Worm (Caenorhabditis elegans) whole organism, L3 larva: ENCODE results near the gene pef-1.

Experiments used
- ZK546.5 ChIP-seq: sonication (generic microtip); optimal IDR thresholded peaks from 2 replicates; lab custom pipeline; 2017; ENCODE audit warnings: missing biosample characterization, missing genetic modification characterization
- ama-1 ChIP-seq: fragments of 150-350 bp; optimal IDR thresholded peaks from 2 replicates; lab custom pipeline; 2018
- ceh-82 ChIP-seq: fragments of 150-350 bp; optimal IDR thresholded peaks from 2 replicates; lab custom pipeline; 2014; ENCODE audit warnings: missing biosample characterization, missing genetic modification characterization
- elt-2 ChIP-seq: sonication (generic microtip); optimal IDR thresholded peaks from 2 replicates; lab custom pipeline; 2016; ENCODE audit warnings: missing genetic modification reagents, mild to moderate bottlenecking, missing genetic modification characterization, missing compliant biosample characterization
- fkh-10 ChIP-seq: sonication (generic microtip); optimal IDR thresholded peaks from 2 replicates; lab custom pipeline; 2017; ENCODE audit warnings: missing biosample characterization, missing genetic modification reagents, missing genetic modification characterization
- fos-1 ChIP-seq: fragments of 150-350 bp; optimal IDR thresholded peaks from 2 replicates; lab custom pipeline; 2014; ENCODE audit warnings: missing biosample characterization, missing genetic modification characterization
- nhr-12 ChIP-seq: fragments of 150-350 bp; optimal IDR thresholded peaks from 2 replicates; lab custom pipeline; 2014; ENCODE audit warnings: missing biosample characterization, missing genetic modification characterization
- nhr-23 ChIP-seq: fragments of 150-350 bp; optimal IDR thresholded peaks from 2 replicates; lab custom pipeline; 2014; ENCODE audit warnings: missing biosample characterization, missing genetic modification reagents, missing genetic modification characterization
- nhr-237 ChIP-seq: fragments of 150-350 bp; optimal IDR thresholded peaks from 2 replicates; lab custom pipeline; 2014; ENCODE audit warnings: missing biosample characterization, missing genetic modification characterization
- nhr-77 ChIP-seq: fragments of 150-350 bp; optimal IDR thresholded peaks from 2 replicates; lab custom pipeline; 2014; ENCODE audit warnings: missing biosample characterization, missing genetic modification characterization
- pqm-1 ChIP-seq: fragments of 150-350 bp; optimal IDR thresholded peaks from 2 replicates; lab custom pipeline; 2017; ENCODE audit warnings: missing biosample characterization, missing genetic modification characterization, inconsistent platforms
- unc-39 ChIP-seq: sonication (generic microtip); optimal IDR thresholded peaks from 4 replicates; lab custom pipeline; 2017; ENCODE audit warnings: missing biosample characterization, missing genetic modification characterization

DNA sequence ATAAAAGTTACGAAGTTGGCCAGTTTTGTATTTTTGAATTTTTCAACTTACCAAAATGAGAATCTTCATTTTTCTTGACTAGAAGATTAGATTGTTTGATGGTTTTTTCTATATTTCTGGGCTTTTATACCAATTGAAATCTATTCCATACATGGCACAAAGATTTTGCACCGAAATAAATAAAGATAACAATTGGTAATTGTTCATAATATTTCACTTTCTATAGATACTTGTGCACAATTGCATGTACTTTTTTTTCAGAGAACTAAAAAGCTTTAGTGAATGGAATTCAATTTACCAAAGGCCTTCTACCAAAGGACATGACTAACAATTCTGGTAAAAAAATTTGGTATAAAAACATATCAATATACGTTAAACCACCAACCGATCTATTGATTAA is 28.4 kb upstream of the pef-1 start, which contains the start of the genes T12B5.15 and T12B5.14:
- TF ChIP-seq ZK546.5 (tag; lab: Kevin White, UChicago) (no peak), nhr-12 (tag; lab: Kevin White, UChicago) (no peak), fkh-10 (GFP tag; lab: Kevin White, UChicago) (no peak), nhr-23 (tag; lab: Kevin White, UChicago) (no peak), ceh-82 (tag; lab: Kevin White, UChicago) (no peak), nhr-77 (no peak), nhr-237 (tag; lab: Kevin White, UChicago) (no peak), pqm-1 (no peak), ama-1 (lab: Kevin White, UChicago) (no peak), unc-39 (tag; lab: Kevin White, UChicago) (no peak), fos-1 (tag; lab: Kevin White, UChicago) (no peak), elt-2 (tag; lab: Kevin White, UChicago) (no peak)
